Worm (Caenorhabditis elegans) whole organism, L4 larva: Measurements from ENCODE around the gene C16C8.19.
"Not testable (repeated sequence)": the region's sequence is repeated elsewhere in the genome, so short reads cannot be mapped to it uniquely, and the experiment has no call there.

Experiments used
- T26A8.4 ChIP-seq: fragments of 200-800 bp; sonication (Bioruptor generic); IDR thresholded peaks from 2 replicates; pipeline ENCODE4 v1.3.6; 2022; ENCODE audit warnings: missing genetic modification characterization, missing compliant biosample characterization
- Y75B8A.6 ChIP-seq: fragments of 200-800 bp; sonication (Bioruptor generic); IDR thresholded peaks from 2 replicates; pipeline ENCODE4 v1.3.6; 2022; ENCODE audit warnings: missing genetic modification reagents, missing genetic modification characterization, missing compliant biosample characterization
- ama-1 ChIP-seq: fragments of 150-350 bp; optimal IDR thresholded peaks from 2 replicates; lab custom pipeline; 2014; ENCODE audit warnings: inconsistent platforms, mixed read lengths
- ceh-82 ChIP-seq: sonication (generic microtip); optimal IDR thresholded peaks from 2 replicates; lab custom pipeline; 2017; ENCODE audit warnings: missing biosample characterization, missing genetic modification characterization
- mdl-1 ChIP-seq, 2 experiments: fragments of 150-350 bp in 1 of 2; sonication (generic microtip) in 1 of 2; optimal IDR thresholded peaks; 2 replicates each; lab custom pipeline; 2014 to 2017; ENCODE audit warnings: missing biosample characterization in 2 of 2, missing genetic modification characterization in 2 of 2
- sdz-12 ChIP-seq: fragments of 200-800 bp; sonication (Bioruptor generic); optimal IDR thresholded peaks from 2 replicates; lab custom pipeline; 2018; ENCODE audit warnings: mild to moderate bottlenecking, missing genetic modification characterization, missing compliant biosample characterization
- zip-2 ChIP-seq: fragments of 150-350 bp; optimal IDR thresholded peaks from 2 replicates; lab custom pipeline; 2014; ENCODE audit warnings: missing biosample characterization, missing genetic modification characterization

- TF ChIP-seq mdl-1 (tag; optimal IDR thresholded peaks at IDR 0.05; lab: Kevin White, UChicago); Y75B8A.6 (GFP tag; lab: Robert Waterston, UW); zip-2 (tag; lab: Kevin White, UChicago); sdz-12 (GFP tag; lab: Kevin White, UChicago); ceh-82 (tag; lab: Kevin White, UChicago); ama-1 (lab: Kevin White, UChicago); T26A8.4 (GFP tag; lab: Robert Waterston, UW): not testable (repeated sequence)
Measured at ce11 chrII:3449514-3449913, 8.8 kb upstream of the C16C8.19 start, which contains the start of gene C16C8.14.
